Fruit fly (Drosophila melanogaster): ENCODE measurements around the gene CG15498.

DNA sequence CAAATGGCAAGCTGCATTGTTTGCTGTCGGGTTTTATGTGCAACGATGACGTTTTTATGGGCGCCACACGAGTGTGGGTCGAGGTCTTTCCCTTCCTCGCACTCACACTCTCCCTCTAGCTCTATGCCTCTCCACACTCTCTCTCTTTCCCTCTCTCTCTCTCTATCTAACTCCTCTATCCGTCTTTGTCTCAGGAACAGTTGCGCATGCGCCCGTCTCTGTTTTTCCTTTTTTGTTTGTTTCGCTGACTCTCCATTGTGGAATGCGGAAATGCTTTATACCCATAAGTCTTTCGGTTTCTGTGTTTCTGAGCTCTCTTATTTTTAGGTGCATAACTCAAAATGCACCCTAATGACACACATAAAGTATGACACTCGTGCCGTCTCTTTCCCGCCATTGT, 29.7 kb upstream of the CG15498 start:
- TF ChIP-seq h (optimal IDR thresholded peaks at IDR 0.05) = no peak
- TF ChIP-seq Myc (optimal IDR thresholded peaks at IDR 0.05) = no peak
- TF ChIP-seq psq (optimal IDR thresholded peaks at IDR 0.05) = no peak
- TF ChIP-seq insv (optimal IDR thresholded peaks at IDR 0.05) = no peak
- TF ChIP-seq ttk (optimal IDR thresholded peaks at IDR 0.05) = no peak
